Worm (Caenorhabditis elegans): ENCODE results near the gene T22D1.1.

DNA sequence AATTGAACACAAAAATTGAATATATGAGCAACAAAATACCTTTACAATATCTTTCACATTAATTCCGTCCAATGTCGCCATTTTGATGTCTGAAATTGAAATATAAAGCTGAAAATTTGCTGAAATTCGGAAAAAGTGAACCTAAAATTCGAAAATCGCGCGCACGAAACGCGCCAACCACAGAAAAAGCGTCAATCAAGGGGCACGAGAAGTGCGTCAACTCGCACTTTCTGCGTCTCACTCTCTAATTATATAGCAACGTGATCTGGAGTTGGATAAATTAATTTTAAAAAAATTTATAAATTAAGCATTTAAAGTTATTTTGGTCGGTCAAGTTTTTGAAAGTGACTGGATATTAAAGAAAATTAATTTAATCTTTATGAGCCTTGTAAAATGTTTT is 3.9 kb upstream of the T22D1.1 start, which contains the start of gene ruvb-2:
- peak; percentile 30 for TF ChIP-seq him-1 (tag; optimal IDR thresholded peaks at IDR 0.05)
- TF ChIP-seq dao-5 (tag; optimal IDR thresholded peaks at IDR 0.05) = no peak
